Worm (Caenorhabditis elegans): Measurements from ENCODE around the gene fbxa-88.

DNA sequence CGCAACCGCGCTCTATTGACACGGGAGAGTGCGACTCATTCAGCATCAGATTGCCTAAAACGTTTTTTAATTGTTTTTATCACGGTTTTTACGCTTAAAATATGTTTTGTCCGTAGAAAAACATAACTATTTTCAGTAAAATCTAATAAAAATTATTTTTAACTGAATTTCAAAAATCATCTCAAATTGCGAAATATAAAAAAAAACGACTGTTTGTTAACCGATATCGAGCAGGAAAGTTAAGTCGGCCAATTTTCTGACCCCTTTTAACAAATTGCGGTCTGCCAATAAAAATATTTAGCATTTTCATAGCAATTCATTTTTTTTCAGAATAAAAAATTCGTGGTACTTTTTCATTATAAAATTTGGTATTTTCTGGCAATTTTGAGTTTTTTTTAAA lies 22.4 kb downstream of the fbxa-88 start:
- TF ChIP-seq him-1 (tag; optimal IDR thresholded peaks at IDR 0.05) (no peak), W03F9.2 (tag; optimal IDR thresholded peaks at IDR 0.05) (no peak), dao-5 (tag; optimal IDR thresholded peaks at IDR 0.05) (no peak)

Measured in whole organism, L4/young adult.